Worm (Caenorhabditis elegans) whole organism, late embryonic: ENCODE data around the gene slcf-2.

Source experiments
- hlh-15 ChIP-seq: sonication (generic microtip); optimal IDR thresholded peaks from 2 replicates; lab custom pipeline; 2016; ENCODE audit warnings: missing genetic modification characterization, missing compliant biosample characterization
- hlh-6 ChIP-seq: sonication (generic microtip); optimal IDR thresholded peaks from 2 replicates; lab custom pipeline; 2016; ENCODE audit warnings: missing genotype, missing genetic modification characterization, missing compliant biosample characterization

DNA sequence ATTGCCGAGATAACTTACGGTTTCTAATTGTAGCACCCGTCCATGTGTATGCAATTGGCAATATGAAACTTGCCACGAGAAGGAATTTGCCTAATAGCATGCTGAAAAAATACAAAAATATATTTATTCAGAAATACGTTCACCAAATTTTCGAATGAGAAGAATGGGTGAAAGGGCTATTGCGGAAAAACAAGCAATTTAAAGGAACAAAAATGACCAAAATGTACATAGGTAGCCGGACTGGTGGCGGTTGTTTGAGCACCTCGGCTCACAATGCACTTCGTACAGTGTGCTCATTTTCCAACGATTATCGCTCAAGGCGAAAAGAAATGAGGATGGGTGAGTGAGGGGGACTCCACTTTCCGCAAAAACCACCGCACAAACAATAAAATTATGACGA lies 6.3 kb downstream of the slcf-2 start, which contains the start of gene cht-1:
- TF ChIP-seq hlh-6 (tag; lab: Kevin White, UChicago) (no peak), hlh-15 (no peak)
